Worm (Caenorhabditis elegans) whole organism, young adult: ENCODE data around the gene R102.6.

Source experiments
- F37B4.10 ChIP-seq: fragments of 200-800 bp; sonication (Bioruptor generic); IDR thresholded peaks from 2 replicates; pipeline ENCODE4 v1.3.6; 2022; ENCODE audit warnings: missing genetic modification characterization, missing compliant biosample characterization
- aptf-2 ChIP-seq: fragments of 200-800 bp; sonication (Bioruptor generic); conservative IDR thresholded peaks from 2 replicates; pipeline ENCODE4 v1.3.6; 2022; ENCODE audit warnings: missing genetic modification reagents, missing genetic modification characterization, missing compliant biosample characterization
- lsy-27 ChIP-seq: sonication (generic microtip); optimal IDR thresholded peaks from 2 replicates; lab custom pipeline; 2017; ENCODE audit warnings: missing genetic modification characterization, mild to moderate bottlenecking, missing compliant biosample characterization, antibody characterized with exemption, missing genotype, borderline replicate concordance; ENCODE audit not compliant: insufficient read depth
- pbrm-1 ChIP-seq: fragments of 200-800 bp; sonication (Bioruptor generic); IDR thresholded peaks from 2 replicates; pipeline ENCODE4 v1.3.6; 2022; ENCODE audit warnings: missing genetic modification reagents, missing genetic modification characterization, missing compliant biosample characterization

- TF ChIP-seq lsy-27 = no peak
- TF ChIP-seq pbrm-1 (GFP tag; lab: Robert Waterston, UW) = no peak
- TF ChIP-seq aptf-2 (GFP tag; lab: Robert Waterston, UW) = no peak
- no peak for TF ChIP-seq F37B4.10 (GFP tag; lab: Robert Waterston, UW)
Observed at ce11 chrIV:10701866-10702458, 4.0 kb downstream of the R102.6 start.
